Fruit fly (Drosophila melanogaster): ENCODE data around the gene CG1764.
A peak's percentile ranks its signal among the peaks of the same experiment; 100 is the strongest.

Gene CG1764

DNA sequence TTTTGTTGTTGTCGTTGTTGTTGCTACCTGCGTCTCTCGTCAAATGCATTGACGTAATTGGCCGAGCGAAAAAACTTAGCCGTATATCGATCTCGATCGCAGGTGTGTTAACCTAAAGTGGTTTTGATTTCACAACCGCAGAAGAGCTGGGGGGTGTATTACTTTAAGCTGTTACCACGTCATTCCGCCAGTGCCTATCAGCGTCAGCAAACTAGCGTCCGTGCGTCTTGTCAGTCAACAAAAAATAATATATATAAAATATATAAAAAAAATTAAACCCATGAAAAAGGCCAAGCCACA lies at the start of gene CG1764:
CG1764 (minus strand) TSS at position 101 of the 300 bp plus-strand sequence.
- no peak for TF ChIP-seq GATAd (GFP tag; optimal IDR thresholded peaks at IDR 0.05)
- no peak for TF ChIP-seq N (GFP tag; optimal IDR thresholded peaks at IDR 0.05)
- TF ChIP-seq woc (GFP tag; optimal IDR thresholded peaks at IDR 0.05), result no peak
- TF ChIP-seq Hnf4 (GFP tag; optimal IDR thresholded peaks at IDR 0.05), result no peak
- TF ChIP-seq Abd-B (GFP tag; optimal IDR thresholded peaks at IDR 0.05), result no peak
- TF ChIP-seq fru (GFP tag; optimal IDR thresholded peaks at IDR 0.05), result no peak
- TF ChIP-seq lola (GFP tag; optimal IDR thresholded peaks at IDR 0.05), result no peak
- no peak for TF ChIP-seq rgr (GFP tag; optimal IDR thresholded peaks at IDR 0.05)
- TF ChIP-seq br (GFP tag; optimal IDR thresholded peaks at IDR 0.05), result no peak
- no peak for TF ChIP-seq OdsH (GFP tag; optimal IDR thresholded peaks at IDR 0.05)
- no peak for TF ChIP-seq Vsx2 (GFP tag; optimal IDR thresholded peaks at IDR 0.05; ENCODE audit: partially characterized antibody)
- no peak for TF ChIP-seq Jra (GFP tag; optimal IDR thresholded peaks at IDR 0.05)
- no peak for TF ChIP-seq pan (optimal IDR thresholded peaks at IDR 0.05)
- TF ChIP-seq CG32264 (GFP tag; optimal IDR thresholded peaks at IDR 0.05), result no peak

DNA sequence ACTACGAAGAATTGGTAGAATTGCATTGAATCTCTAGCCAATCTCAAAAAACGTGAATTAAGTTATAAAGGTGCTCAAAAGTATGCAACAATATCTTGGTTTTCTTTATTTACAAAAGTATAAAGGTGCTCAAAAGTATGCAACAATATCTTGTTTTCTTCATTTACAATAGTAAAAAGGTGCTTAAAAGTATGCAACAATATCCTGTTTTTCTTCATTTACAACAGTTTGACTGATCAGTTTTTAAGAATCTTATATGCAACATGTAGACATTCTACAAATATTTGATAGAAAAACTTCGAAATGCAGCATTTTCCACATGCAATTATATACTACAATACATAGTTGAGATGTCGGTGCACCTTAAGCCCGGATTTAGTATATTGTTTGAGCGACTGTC lies 44.8 kb upstream of the CG1764 start:
- no peak for TF ChIP-seq sage (GFP tag; optimal IDR thresholded peaks at IDR 0.05)
- TF ChIP-seq CrebA (GFP tag; optimal IDR thresholded peaks at IDR 0.05; ENCODE audit: borderline replicate concordance), result no peak
- no peak for TF ChIP-seq OdsH (GFP tag; optimal IDR thresholded peaks at IDR 0.05)
- no peak for TF ChIP-seq Abd-B (GFP tag; optimal IDR thresholded peaks at IDR 0.05)
- no peak for TF ChIP-seq jim (GFP tag; optimal IDR thresholded peaks at IDR 0.05)
- TF ChIP-seq CG9705 (GFP tag; optimal IDR thresholded peaks at IDR 0.05), result no peak
- TF ChIP-seq GATAd (GFP tag; optimal IDR thresholded peaks at IDR 0.05), result no peak
- TF ChIP-seq Hnf4 (GFP tag; optimal IDR thresholded peaks at IDR 0.05), result no peak

DNA sequence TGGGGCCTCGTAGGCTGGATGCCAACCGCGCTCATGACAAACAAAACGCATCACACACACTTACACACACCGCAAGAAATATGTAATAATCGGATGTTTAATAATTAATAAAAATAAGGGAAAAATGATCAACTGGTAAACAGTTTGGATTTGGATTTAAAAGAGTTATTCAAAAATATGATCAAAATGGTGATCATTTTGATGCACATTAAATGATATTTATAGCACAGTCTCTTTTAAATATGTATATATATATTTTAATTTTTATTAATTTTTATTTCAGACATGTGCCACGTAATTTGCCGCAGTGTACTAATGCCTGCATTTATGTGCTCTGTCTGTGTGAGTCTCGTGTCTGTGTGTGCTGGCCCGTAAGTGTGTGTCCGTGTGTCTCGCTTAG lies 43.1 kb upstream of the CG1764 start:
- TF ChIP-seq rgr (GFP tag; optimal IDR thresholded peaks at IDR 0.05) (no peak), Sp1 (GFP tag; optimal IDR thresholded peaks at IDR 0.05) (peak; percentile 26), Jra (GFP tag; optimal IDR thresholded peaks at IDR 0.05) (no peak), woc (GFP tag; optimal IDR thresholded peaks at IDR 0.05) (no peak), br (GFP tag; optimal IDR thresholded peaks at IDR 0.05) (no peak), Dfd (GFP tag; optimal IDR thresholded peaks at IDR 0.05) (no peak), h (GFP tag; optimal IDR thresholded peaks at IDR 0.05) (no peak), HLH106 (tag; optimal IDR thresholded peaks at IDR 0.05) (peak; percentile 43), foxo (GFP tag; optimal IDR thresholded peaks at IDR 0.05) (peak in 1 of 2 experiments; percentile 13), dl (GFP tag; optimal IDR thresholded peaks at IDR 0.05; ENCODE audit: insufficient read depth in 1 of 2, partially characterized antibody in 2 of 2) (no peak), Dif (GFP tag; optimal IDR thresholded peaks at IDR 0.05; ENCODE audit: partially characterized antibody) (no peak), OdsH (GFP tag; optimal IDR thresholded peaks at IDR 0.05) (no peak), Hr83 (GFP tag; optimal IDR thresholded peaks at IDR 0.05; ENCODE audit: poor library complexity, severe bottlenecking) (no peak), pan (optimal IDR thresholded peaks at IDR 0.05) (no peak)

DNA sequence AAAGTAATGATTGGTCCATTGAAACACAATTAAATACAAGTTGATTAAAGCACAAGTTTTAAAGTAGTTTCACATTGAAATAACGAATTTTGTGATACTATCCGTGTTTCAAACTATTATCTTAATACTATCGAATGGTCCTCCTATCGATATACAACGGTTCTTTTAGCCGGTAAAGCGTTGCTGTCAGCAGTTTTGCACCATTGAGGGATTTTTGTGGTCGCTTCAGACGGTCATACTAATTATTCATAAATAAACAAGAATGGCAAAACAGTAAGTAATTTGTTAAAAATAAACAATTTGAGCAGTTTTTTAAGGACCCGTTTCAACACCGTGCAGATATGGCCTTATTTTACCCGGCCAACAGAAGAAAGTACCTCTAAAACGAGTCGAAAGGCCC lies 35.9 kb upstream of the CG1764 start, which contains the start of gene CG15747:
CG15747 (plus strand) TSS at position 206 of the 400 bp plus-strand sequence.
- no peak for TF ChIP-seq Hr83 (GFP tag; optimal IDR thresholded peaks at IDR 0.05; ENCODE audit: poor library complexity, severe bottlenecking)
- no peak for TF ChIP-seq N (GFP tag; optimal IDR thresholded peaks at IDR 0.05)
- TF ChIP-seq sv (GFP tag; optimal IDR thresholded peaks at IDR 0.05), result no peak
- no peak for TF ChIP-seq Sp1 (GFP tag; optimal IDR thresholded peaks at IDR 0.05)
- TF ChIP-seq Myc (optimal IDR thresholded peaks at IDR 0.05), result no peak
- no peak for TF ChIP-seq HLH106 (tag; optimal IDR thresholded peaks at IDR 0.05)
- no peak for TF ChIP-seq foxo (GFP tag; optimal IDR thresholded peaks at IDR 0.05)

- TF ChIP-seq dmrt93B (GFP tag; optimal IDR thresholded peaks at IDR 0.05), result peak; percentile 87
- TF ChIP-seq CrebA (GFP tag; optimal IDR thresholded peaks at IDR 0.05; ENCODE audit: borderline replicate concordance), result no peak
- no peak for TF ChIP-seq Hr78 (GFP tag; optimal IDR thresholded peaks at IDR 0.05)
- peak in 1 of 2 experiments; percentile 65 for TF ChIP-seq foxo (GFP tag; optimal IDR thresholded peaks at IDR 0.05)
- TF ChIP-seq usp (GFP tag; optimal IDR thresholded peaks at IDR 0.05), result no peak
- no peak for TF ChIP-seq brk (GFP tag; optimal IDR thresholded peaks at IDR 0.05)
- no peak for TF ChIP-seq woc (GFP tag; optimal IDR thresholded peaks at IDR 0.05)
- no peak for TF ChIP-seq Dfd (GFP tag; optimal IDR thresholded peaks at IDR 0.05)
- no peak for TF ChIP-seq sage (GFP tag; optimal IDR thresholded peaks at IDR 0.05)
- TF ChIP-seq Vsx2 (GFP tag; optimal IDR thresholded peaks at IDR 0.05; ENCODE audit: partially characterized antibody), result no peak
- peak; percentile 24 for TF ChIP-seq OdsH (GFP tag; optimal IDR thresholded peaks at IDR 0.05)
- TF ChIP-seq Myc (optimal IDR thresholded peaks at IDR 0.05), result no peak
- no peak for TF ChIP-seq jim (GFP tag; optimal IDR thresholded peaks at IDR 0.05)
- TF ChIP-seq br (GFP tag; optimal IDR thresholded peaks at IDR 0.05), result peak; percentile 54
- TF ChIP-seq N (GFP tag; optimal IDR thresholded peaks at IDR 0.05), result no peak
- TF ChIP-seq psq (GFP tag; optimal IDR thresholded peaks at IDR 0.05), result no peak
- TF ChIP-seq GATAd (GFP tag; optimal IDR thresholded peaks at IDR 0.05), result no peak
- no peak for TF ChIP-seq dl (GFP tag; optimal IDR thresholded peaks at IDR 0.05; ENCODE audit: insufficient read depth in 1 of 2, partially characterized antibody in 2 of 2)
- TF ChIP-seq Sp1 (GFP tag; optimal IDR thresholded peaks at IDR 0.05), result peak; percentile 78
- no peak for TF ChIP-seq ey (GFP tag; optimal IDR thresholded peaks at IDR 0.05)
- peak; percentile 85 for TF ChIP-seq CG9705 (GFP tag; optimal IDR thresholded peaks at IDR 0.05)
- no peak for TF ChIP-seq pan (optimal IDR thresholded peaks at IDR 0.05)
- peak; percentile 6 for TF ChIP-seq Jra (GFP tag; optimal IDR thresholded peaks at IDR 0.05)
- TF ChIP-seq Mio (GFP tag; optimal IDR thresholded peaks at IDR 0.05), result peak; percentile 25
- peak; percentile 89 for TF ChIP-seq Hr83 (GFP tag; optimal IDR thresholded peaks at IDR 0.05; ENCODE audit: poor library complexity, severe bottlenecking)
- TF ChIP-seq dsf (GFP tag; optimal IDR thresholded peaks at IDR 0.05; ENCODE audit: borderline replicate concordance), result no peak
- no peak for TF ChIP-seq lola (GFP tag; optimal IDR thresholded peaks at IDR 0.05)
- TF ChIP-seq h (GFP tag; optimal IDR thresholded peaks at IDR 0.05), result peak; percentile 47
- TF ChIP-seq tai (GFP tag; optimal IDR thresholded peaks at IDR 0.05), result no peak
- TF ChIP-seq Dif (GFP tag; optimal IDR thresholded peaks at IDR 0.05; ENCODE audit: partially characterized antibody), result no peak
These were observed 35.2 kb upstream of the CG1764 start, which contains the start of gene RpS15Aa for dm6 chrX:13337454-13337853. Gene RpS15Aa (minus strand): TSS chrX:13337705.

All from whole organism, wandering third instar larva.